Fruit fly (Drosophila melanogaster) whole organism, embryonic: Measurements from ENCODE around the gene CG18542.
A peak's percentile ranks its signal among the peaks of the same experiment; 100 is the strongest.

Experiments used
- CG1024 ChIP-seq: fragments of 200-800 bp; sonication (Bioruptor generic); IDR thresholded peaks from 2 replicates; pipeline ENCODE4 v1.3.6; 2022; ENCODE audit warnings: missing biosample characterization, missing genetic modification characterization
- CG10543 ChIP-seq: fragments of 200-800 bp; sonication (Bioruptor generic); optimal IDR thresholded peaks from 3 replicates; lab custom pipeline; 2017; ENCODE audit warnings: missing biosample characterization, mild to moderate bottlenecking, missing genetic modification characterization, moderate library complexity
- CG12391 ChIP-seq: fragments of 200-800 bp; sonication (Bioruptor generic); optimal IDR thresholded peaks from 3 replicates; lab custom pipeline; 2018; ENCODE audit warnings: missing biosample characterization, mild to moderate bottlenecking, missing genetic modification characterization, moderate library complexity
- CG14050 ChIP-seq: fragments of 200-800 bp; sonication (Bioruptor generic); IDR thresholded peaks from 3 replicates; pipeline ENCODE4 v1.3.6; 2022; ENCODE audit warnings: missing biosample characterization, missing genetic modification characterization
- CG16815 ChIP-seq: fragments of 200-800 bp; sonication (Bioruptor generic); optimal IDR thresholded peaks from 3 replicates; lab custom pipeline; 2017; ENCODE audit warnings: missing biosample characterization, mild to moderate bottlenecking, missing genetic modification characterization
- CG17568 ChIP-seq: fragments of 200-800 bp; sonication (Bioruptor generic); optimal IDR thresholded peaks from 2 replicates; lab custom pipeline; 2018; ENCODE audit warnings: missing biosample characterization, mild to moderate bottlenecking, missing genetic modification characterization, moderate library complexity
- CG32767 ChIP-seq: fragments of 200-800 bp; sonication (Bioruptor generic); IDR thresholded peaks from 2 replicates; pipeline ENCODE4 v1.3.6; 2022; ENCODE audit warnings: missing biosample characterization, missing genetic modification characterization
- CG3995 ChIP-seq: fragments of 200-800 bp; sonication (Bioruptor generic); optimal IDR thresholded peaks from 3 replicates; lab custom pipeline; 2016; ENCODE audit warnings: missing biosample characterization, missing genetic modification characterization
- CG42726 ChIP-seq: fragments of 200-800 bp; sonication (Bioruptor generic); IDR thresholded peaks from 2 replicates; pipeline ENCODE4 v1.3.6; 2022; ENCODE audit warnings: missing biosample characterization, missing genetic modification characterization; ENCODE audit not compliant: partially characterized antibody
- CG4328 ChIP-seq: fragments of 200-800 bp; sonication (Bioruptor generic); optimal IDR thresholded peaks from 3 replicates; lab custom pipeline; 2017; ENCODE audit warnings: missing biosample characterization, missing genetic modification reagents, missing genetic modification characterization
- CG4617 ChIP-seq: fragments of 200-800 bp; sonication (Bioruptor generic); optimal IDR thresholded peaks from 3 replicates; lab custom pipeline; 2016; ENCODE audit warnings: missing biosample characterization, missing genetic modification characterization, borderline replicate concordance
- CG6854 ChIP-seq: fragments of 200-800 bp; sonication (Bioruptor generic); optimal IDR thresholded peaks from 3 replicates; lab custom pipeline; 2017; ENCODE audit warnings: missing biosample characterization, mild to moderate bottlenecking, missing genetic modification characterization
- CG7372 ChIP-seq: fragments of 200-800 bp; sonication (Bioruptor generic); IDR thresholded peaks from 2 replicates; pipeline ENCODE4 v1.3.6; 2022; ENCODE audit warnings: missing biosample characterization, missing genetic modification characterization
- CG7928 ChIP-seq: fragments of 200-800 bp; sonication (Bioruptor generic); optimal IDR thresholded peaks from 2 replicates; lab custom pipeline; 2017; ENCODE audit warnings: missing biosample characterization, mild to moderate bottlenecking, missing genetic modification characterization
- CG9932 ChIP-seq: fragments of 200-800 bp; sonication (Bioruptor generic); IDR thresholded peaks from 2 replicates; pipeline ENCODE4 v1.3.6; 2022; ENCODE audit warnings: missing biosample characterization, missing genetic modification characterization
- CTCF ChIP-seq: fragments of 200-800 bp; sonication (Bioruptor generic); optimal IDR thresholded peaks from 2 replicates; lab custom pipeline; 2017; ENCODE audit warnings: missing biosample characterization, mild to moderate bottlenecking, missing genetic modification characterization, moderate library complexity
- D19B ChIP-seq: fragments of 200-800 bp; sonication (Bioruptor generic); optimal IDR thresholded peaks from 2 replicates; lab custom pipeline; 2017; ENCODE audit warnings: missing biosample characterization, mild to moderate bottlenecking, missing genetic modification characterization
- Dip3 ChIP-seq: fragments of 200-800 bp; sonication (Bioruptor generic); optimal IDR thresholded peaks from 3 replicates; lab custom pipeline; 2016; ENCODE audit warnings: missing biosample characterization, missing genetic modification characterization
- Fer1 ChIP-seq: fragments of 200-800 bp; sonication (Bioruptor generic); optimal IDR thresholded peaks from 2 replicates; lab custom pipeline; 2017; ENCODE audit warnings: missing biosample characterization, mild to moderate bottlenecking, missing genetic modification characterization
- Hmr ChIP-seq: fragments of 200-800 bp; sonication (Bioruptor generic); optimal IDR thresholded peaks from 3 replicates; lab custom pipeline; 2017; ENCODE audit warnings: mild to moderate bottlenecking, missing biosample characterization, missing genetic modification reagents, missing genetic modification characterization
- Mad ChIP-seq: fragments of 200-800 bp; sonication (Bioruptor generic); optimal IDR thresholded peaks from 2 replicates; lab custom pipeline; 2016; ENCODE audit warnings: missing biosample characterization, missing genetic modification characterization
- Nf-YB ChIP-seq: fragments of 200-800 bp; sonication (Bioruptor generic); optimal IDR thresholded peaks from 3 replicates; lab custom pipeline; 2019; ENCODE audit warnings: missing biosample characterization, mild to moderate bottlenecking, missing genetic modification characterization, moderate library complexity
- Pdp1 ChIP-seq, 2 experiments: fragments of 200-800 bp; sonication (Bioruptor generic); optimal IDR thresholded peaks; 3 replicates each; lab custom pipeline; 2016; ENCODE audit warnings: missing biosample characterization in 2 of 2, missing genetic modification characterization in 2 of 2, mild to moderate bottlenecking in 1 of 2, moderate library complexity in 1 of 2
- Tbp ChIP-seq: fragments of >200 bp; optimal IDR thresholded peaks from 2 replicates; lab custom pipeline; 2018; ENCODE audit warnings: missing biosample characterization, missing genetic modification characterization
- Vsx1 ChIP-seq: fragments of 200-800 bp; sonication (Bioruptor generic); optimal IDR thresholded peaks from 2 replicates; lab custom pipeline; 2017; ENCODE audit warnings: missing biosample characterization, mild to moderate bottlenecking, missing genetic modification characterization, missing genetic modification reagents
- aop ChIP-seq: fragments of 200-800 bp; sonication (Bioruptor generic); IDR thresholded peaks from 2 replicates; pipeline ENCODE4 v1.3.6; 2022; ENCODE audit warnings: missing biosample characterization, missing genetic modification characterization
- bbx ChIP-seq: fragments of 200-800 bp; sonication (Bioruptor generic); IDR thresholded peaks from 2 replicates; pipeline ENCODE4 v1.3.6; 2022; ENCODE audit warnings: missing biosample characterization, missing genetic modification characterization; ENCODE audit not compliant: partially characterized antibody
- dmrt11E ChIP-seq: fragments of 200-800 bp; sonication (Bioruptor generic); optimal IDR thresholded peaks from 3 replicates; lab custom pipeline; 2018; ENCODE audit warnings: missing biosample characterization, mild to moderate bottlenecking, missing genetic modification characterization, moderate library complexity
- dmrt99B ChIP-seq: fragments of 200-800 bp; sonication (Bioruptor generic); optimal IDR thresholded peaks from 2 replicates; lab custom pipeline; 2018; ENCODE audit warnings: missing biosample characterization, mild to moderate bottlenecking, missing genetic modification characterization, moderate library complexity
- dysf ChIP-seq: fragments of 200-800 bp; sonication (Bioruptor generic); IDR thresholded peaks from 3 replicates; pipeline ENCODE4 v1.3.6; 2022; ENCODE audit warnings: missing biosample characterization, missing genetic modification characterization
- grn ChIP-seq: fragments of 200-800 bp; sonication (Bioruptor generic); optimal IDR thresholded peaks from 3 replicates; lab custom pipeline; 2017; ENCODE audit warnings: missing biosample characterization, missing genetic modification characterization
- kah ChIP-seq: fragments of 200-800 bp; sonication (Bioruptor generic); optimal IDR thresholded peaks from 2 replicates; lab custom pipeline; 2018; ENCODE audit warnings: missing biosample characterization, mild to moderate bottlenecking, missing genetic modification characterization
- nerfin-2 ChIP-seq: fragments of 200-800 bp; sonication (Bioruptor generic); IDR thresholded peaks from 2 replicates; pipeline ENCODE4 v1.3.6; 2022; ENCODE audit warnings: missing biosample characterization, missing genetic modification characterization; ENCODE audit not compliant: partially characterized antibody
- onecut ChIP-seq: fragments of 200-800 bp; sonication (Bioruptor generic); IDR thresholded peaks from 2 replicates; pipeline ENCODE4 v1.3.6; 2022; ENCODE audit warnings: missing biosample characterization, missing genetic modification characterization
- org-1 ChIP-seq: fragments of 200-800 bp; sonication (Bioruptor generic); optimal IDR thresholded peaks from 2 replicates; lab custom pipeline; 2017; ENCODE audit warnings: missing biosample characterization, missing genetic modification characterization
- pnt ChIP-seq: fragments of 200-800 bp; sonication (Bioruptor generic); optimal IDR thresholded peaks from 3 replicates; lab custom pipeline; 2016; ENCODE audit warnings: missing biosample characterization, missing genetic modification characterization
- scrt ChIP-seq: fragments of 200-800 bp; sonication (Bioruptor generic); optimal IDR thresholded peaks from 2 replicates; lab custom pipeline; 2018; ENCODE audit warnings: missing biosample characterization, mild to moderate bottlenecking, missing genetic modification characterization, moderate library complexity
- sens ChIP-seq: fragments of 200-800 bp; sonication (Bioruptor generic); peaks from one replicate; lab custom pipeline; 2016; ENCODE audit warnings: missing biosample characterization, missing genetic modification characterization
- sens-2 ChIP-seq: fragments of 200-800 bp; sonication (Bioruptor generic); IDR thresholded peaks from 2 replicates; pipeline ENCODE4 v1.3.6; 2022; ENCODE audit warnings: missing biosample characterization, missing genetic modification characterization
- sisA ChIP-seq: fragments of 200-800 bp; sonication (Bioruptor generic); IDR thresholded peaks from 2 replicates; pipeline ENCODE4 v1.3.6; 2022; ENCODE audit warnings: missing biosample characterization, missing genetic modification characterization
- tin ChIP-seq: fragments of 200-800 bp; sonication (Bioruptor generic); optimal IDR thresholded peaks from 3 replicates; lab custom pipeline; 2016; ENCODE audit warnings: missing biosample characterization, missing genetic modification characterization
- twi ChIP-seq: fragments of 200-800 bp; optimal IDR thresholded peaks from 2 replicates; lab custom pipeline; 2019; ENCODE audit warnings: missing biosample characterization, mild to moderate bottlenecking, missing genetic modification characterization, moderate library complexity
- wek ChIP-seq: fragments of 200-800 bp; sonication (Bioruptor generic); optimal IDR thresholded peaks from 3 replicates; lab custom pipeline; 2018; ENCODE audit warnings: missing biosample characterization, mild to moderate bottlenecking, missing genetic modification characterization, moderate library complexity

The CG18542 gene

DNA sequence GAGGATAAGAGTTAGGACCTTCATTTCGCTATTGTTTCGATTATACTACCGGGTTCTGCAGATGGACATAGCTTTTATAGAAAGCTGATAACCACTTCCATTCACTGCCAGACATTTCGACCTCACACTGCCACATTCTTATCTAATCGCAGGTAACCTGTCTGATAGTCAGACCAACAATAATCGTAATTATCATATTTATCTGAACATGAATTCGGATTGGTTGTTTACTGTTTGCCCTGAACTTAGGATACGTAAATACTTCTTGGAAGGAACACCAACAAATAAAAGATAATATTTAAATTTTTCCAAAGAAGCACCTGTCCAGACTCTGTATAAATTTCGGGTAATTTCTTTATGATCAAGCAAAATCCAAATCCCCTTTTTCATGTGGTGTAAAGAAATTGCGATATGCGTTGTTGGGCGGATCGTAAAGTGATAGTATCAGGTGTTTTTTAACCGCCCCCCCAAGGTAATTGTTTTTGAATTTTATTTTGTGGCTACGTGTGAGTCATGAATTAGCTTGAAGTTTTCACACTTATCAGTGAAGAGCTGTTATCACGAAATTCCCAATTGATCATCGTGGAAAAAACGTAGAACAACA lies 39.4 kb upstream of the CG18542 start, which contains the start of gene Fst (continued):
- TF ChIP-seq Nf-YB (peak; percentile 77), grn (GFP tag; lab: Kevin White, UChicago) (peak; percentile 88), CG10543 (GFP tag; lab: Kevin White, UChicago) (peak; percentile 15), Hmr (GFP tag; lab: Kevin White, UChicago) (peak; percentile 12), sens (GFP tag; lab: Kevin White, UChicago) (peak; percentile 49), dmrt99B (no peak), nerfin-2 (no peak), Vsx1 (GFP tag; lab: Kevin White, UChicago) (peak; percentile 5)

dm6 chr3R:9665405-9665804 lies 20.2 kb upstream of the CG18542 start:
- TF ChIP-seq CG12391 (tag; lab: Kevin White, UChicago) (no peak), Pdp1 (GFP tag; optimal IDR thresholded peaks at IDR 0.05; lab: Kevin White, UChicago) (peak in 1 of 2 experiments; percentile 54), CG7372 (GFP tag; lab: Robert Waterston, UW) (peak; percentile 61)

DNA sequence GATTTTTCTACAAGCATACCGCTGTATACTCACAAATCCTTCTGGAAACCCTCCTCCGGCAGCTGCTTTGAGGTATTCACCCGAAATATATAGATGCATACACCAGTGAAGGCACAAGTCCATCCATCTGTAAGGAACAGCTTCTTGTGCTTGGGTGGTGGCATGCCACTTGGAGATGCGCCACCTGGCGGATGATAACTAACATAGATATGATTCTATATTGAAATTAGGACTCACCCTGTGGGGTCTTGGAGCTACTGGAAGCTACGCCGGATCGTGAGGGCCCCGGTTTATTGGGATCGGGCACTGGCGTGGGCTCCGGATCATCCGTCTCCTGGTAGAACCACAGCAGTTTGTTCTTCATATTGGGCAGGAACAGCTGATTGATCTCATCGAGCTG lies 12.4 kb upstream of the CG18542 start:
- TF ChIP-seq CG4617 (GFP tag; lab: Kevin White, UChicago): no peak
- peak; percentile 68 for TF ChIP-seq CTCF
- 0 out of 3 replicates have a peak, but pooled peaks have one; percentile 24 for TF ChIP-seq dysf (GFP tag; lab: Robert Waterston, UW)
- TF ChIP-seq, all 482 proteins: peak for 2

dm6 chr3R:9674196-9674693 lies 11.3 kb upstream of the CG18542 start, which contains the start of gene Dhc1:
Dhc1 (minus strand) TSS chr3R:9674643.
- no peak for TF ChIP-seq dmrt11E (tag; lab: Kevin White, UChicago)
- no peak for TF ChIP-seq CG14050 (GFP tag; lab: Robert Waterston, UW)
- TF ChIP-seq Pdp1 (GFP tag; optimal IDR thresholded peaks at IDR 0.05; lab: Kevin White, UChicago): peak in 1 of 2 experiments; percentile 94

- TF ChIP-seq Mad (GFP tag; lab: Kevin White, UChicago) (no peak), Dip3 (GFP tag; lab: Kevin White, UChicago) (peak; percentile 19), CG42726 (GFP tag; lab: Robert Waterston, UW) (no peak), CG1024 (GFP tag; lab: Robert Waterston, UW) (no peak), CG9932 (GFP tag; lab: Robert Waterston, UW) (no peak), CG6854 (GFP tag; lab: Kevin White, UChicago) (peak; percentile 5), sens-2 (GFP tag; lab: Robert Waterston, UW) (no peak), tin (GFP tag; lab: Kevin White, UChicago) (no peak), scrt (GFP tag; lab: Kevin White, UChicago) (peak; percentile 77), CG16815 (GFP tag; lab: Kevin White, UChicago) (peak; percentile 23), bbx (GFP tag; lab: Robert Waterston, UW) (no peak), onecut (GFP tag; lab: Robert Waterston, UW) (no peak), aop (GFP tag; lab: Robert Waterston, UW) (no peak), CG3995 (GFP tag; lab: Kevin White, UChicago) (no peak), CG7928 (GFP tag; lab: Kevin White, UChicago) (no peak), sisA (GFP tag; lab: Robert Waterston, UW) (no peak), CG4328 (GFP tag; lab: Kevin White, UChicago) (peak; percentile 20), pnt (GFP tag; lab: Kevin White, UChicago) (peak; percentile 49), CG32767 (GFP tag; lab: Robert Waterston, UW) (no peak), Tbp (no peak), twi (no peak), CG17568 (no peak), Fer1 (GFP tag; lab: Kevin White, UChicago) (no peak), org-1 (GFP tag; lab: Kevin White, UChicago) (peak; percentile 36), kah (GFP tag; lab: Kevin White, UChicago) (peak; percentile 48), D19B (GFP tag; lab: Kevin White, UChicago) (no peak), wek (peak; percentile 28)
Observed at dm6 chr3R:9674968-9675573, 10.5 kb upstream of the CG18542 start, which contains the start of gene Nepl12. Nepl12 (plus strand) TSS chr3R:9675523.
